Fruit fly (Drosophila melanogaster): ENCODE measurements around the gene Sfxn1-3.

The Sfxn1-3 gene

dm6 chr3R:4394654-4395581, 16.5 kb downstream of the Sfxn1-3 start (continued):
- TF ChIP-seq CG6654 (GFP tag; optimal IDR thresholded peaks at IDR 0.05) (peak; percentile 70), CG7963 (GFP tag; IDR thresholded peaks at IDR 0.05; ENCODE audit: partially characterized antibody) (no peak), Bteb2 (GFP tag; optimal IDR thresholded peaks at IDR 0.05) (peak; percentile 80), bowl (GFP tag; IDR thresholded peaks at IDR 0.05) (peak; percentile 73; the same call in 1 of the 2 replicates), CG12104 (GFP tag; optimal IDR thresholded peaks at IDR 0.05) (peak; percentile 77), CG10267 (tag; optimal IDR thresholded peaks at IDR 0.05) (peak; percentile 77), ac (GFP tag; optimal IDR thresholded peaks at IDR 0.05) (no peak), CG10366 (GFP tag; IDR thresholded peaks at IDR 0.05) (peak; percentile 91), CG18764 (GFP tag; optimal IDR thresholded peaks at IDR 0.05) (peak; percentile 67), hbn (GFP tag; IDR thresholded peaks at IDR 0.05; ENCODE audit: partially characterized antibody) (no peak), Aef1 (GFP tag; IDR thresholded peaks at IDR 0.05) (peak; percentile 83), ERR (GFP tag; optimal IDR thresholded peaks at IDR 0.05) (peak; percentile 86), org-1 (GFP tag; optimal IDR thresholded peaks at IDR 0.05) (peak; percentile 90), sna (GFP tag; IDR thresholded peaks at IDR 0.05; ENCODE audit: partially characterized antibody) (no peak), CG12659 (GFP tag; optimal IDR thresholded peaks at IDR 0.05) (peak; percentile 88), gsb (GFP tag; IDR thresholded peaks at IDR 0.05) (peak; percentile 71), pan (optimal IDR thresholded peaks at IDR 0.05) (no peak), pan (GFP tag; optimal IDR thresholded peaks at IDR 0.05 in 1 of 2, IDR thresholded peaks at IDR 0.05 in 1 of 2) (peak in 1 of 2 experiments; percentile 90), dimm (GFP tag; IDR thresholded peaks at IDR 0.05) (no peak; the same call in 1 of the 2 replicates), jumu (GFP tag; optimal IDR thresholded peaks at IDR 0.05) (peak; percentile 69), CG34224 (GFP tag; IDR thresholded peaks at IDR 0.05; ENCODE audit: partially characterized antibody) (no peak), Dll (GFP tag; IDR thresholded peaks at IDR 0.05; ENCODE audit: partially characterized antibody) (no peak), eve (GFP tag; optimal IDR thresholded peaks at IDR 0.05) (no peak), Usf (GFP tag; optimal IDR thresholded peaks at IDR 0.05) (peak; percentile 76), CG15269 (tag; optimal IDR thresholded peaks at IDR 0.05) (peak; percentile 92), CG16779 (GFP tag; IDR thresholded peaks at IDR 0.05) (peak; percentile 28; the same call in 1 of the 2 replicates), da (GFP tag; optimal IDR thresholded peaks at IDR 0.05) (peak; percentile 45), grn (GFP tag; optimal IDR thresholded peaks at IDR 0.05) (peak; percentile 89), Dref (GFP tag; IDR thresholded peaks at IDR 0.05) (0 out of 2 replicates have a peak, but pooled peaks have one; percentile 17), Six4 (GFP tag; optimal IDR thresholded peaks at IDR 0.05) (peak; percentile 79), vvl (GFP tag; IDR thresholded peaks at IDR 0.05) (peak; percentile 95), CG15479 (GFP tag; optimal IDR thresholded peaks at IDR 0.05) (no peak), CG7271 (tag; optimal IDR thresholded peaks at IDR 0.05) (peak; percentile 15), Hey (tag; optimal IDR thresholded peaks at IDR 0.05) (peak; percentile 67), lbe (GFP tag; optimal IDR thresholded peaks at IDR 0.05) (peak; percentile 91), CG7372 (GFP tag; IDR thresholded peaks at IDR 0.05) (peak; percentile 72), sug (tag; optimal IDR thresholded peaks at IDR 0.05) (peak; percentile 77), Doc3 (GFP tag; IDR thresholded peaks at IDR 0.05; ENCODE audit: partially characterized antibody) (no peak), CG30403 (GFP tag; optimal IDR thresholded peaks at IDR 0.05) (peak; percentile 84), MBD-R2 (GFP tag; IDR thresholded peaks at IDR 0.05) (peak; percentile 57; the same call in 1 of the 2 replicates), dati (GFP tag; IDR thresholded peaks at IDR 0.05) (peak; percentile 55; the same call in 1 of the 2 replicates), odd (GFP tag; optimal IDR thresholded peaks at IDR 0.05) (peak; percentile 76), CG12744 (GFP tag; optimal IDR thresholded peaks at IDR 0.05) (peak; percentile 78), Fer1 (GFP tag; optimal IDR thresholded peaks at IDR 0.05) (peak; percentile 90), CG17186 (GFP tag; optimal IDR thresholded peaks at IDR 0.05) (peak; percentile 30), E2f2 (GFP tag; IDR thresholded peaks at IDR 0.05) (peak; percentile 56), CG2712 (tag; optimal IDR thresholded peaks at IDR 0.05) (peak; percentile 87), CG5180 (GFP tag; optimal IDR thresholded peaks at IDR 0.05) (peak; percentile 79)
